Fruit fly (Drosophila melanogaster): ENCODE data around the gene ppk16.
A peak's percentile ranks its signal among the peaks of the same experiment; 100 is the strongest.

The ppk16 gene

dm6 chr2L:9792945-9793344, 18.1 kb upstream of the ppk16 start, which contains the start of gene CG13123 (continued):
- TF ChIP-seq chinmo (GFP tag; IDR thresholded peaks at IDR 0.05; ENCODE audit: partially characterized antibody) (no peak), CG10431 (GFP tag; optimal IDR thresholded peaks at IDR 0.05) (peak; percentile 36), CG17612 (GFP tag; IDR thresholded peaks at IDR 0.05) (no peak), sens (GFP tag) (peak; percentile 51), CG17568 (GFP tag; optimal IDR thresholded peaks at IDR 0.05) (no peak), Hr51 (GFP tag; optimal IDR thresholded peaks at IDR 0.05) (no peak), CG17359 (tag; optimal IDR thresholded peaks at IDR 0.05) (no peak), CG12071 (GFP tag; optimal IDR thresholded peaks at IDR 0.05) (no peak), Tbp (GFP tag; optimal IDR thresholded peaks at IDR 0.05) (no peak), CG11093 (GFP tag; IDR thresholded peaks at IDR 0.05) (no peak), Adf1 (GFP tag; IDR thresholded peaks at IDR 0.05) (no peak), CG10274 (GFP tag; optimal IDR thresholded peaks at IDR 0.05) (no peak), pho (GFP tag; optimal IDR thresholded peaks at IDR 0.05) (no peak), Sry-β (GFP tag; optimal IDR thresholded peaks at IDR 0.05) (no peak), CG6689 (GFP tag; IDR thresholded peaks at IDR 0.05) (no peak), CG9817 (tag; optimal IDR thresholded peaks at IDR 0.05) (no peak), Hsf (GFP tag; optimal IDR thresholded peaks at IDR 0.05) (no peak), CG6654 (GFP tag; optimal IDR thresholded peaks at IDR 0.05) (no peak), CG5245 (GFP tag; optimal IDR thresholded peaks at IDR 0.05) (no peak), CG31441 (GFP tag; IDR thresholded peaks at IDR 0.05) (no peak), nerfin-2 (GFP tag; IDR thresholded peaks at IDR 0.05; ENCODE audit: partially characterized antibody) (no peak), Lhr (GFP tag; optimal IDR thresholded peaks at IDR 0.05) (peak; percentile 59), zen (tag; optimal IDR thresholded peaks at IDR 0.05) (peak; percentile 19), eve (GFP tag; optimal IDR thresholded peaks at IDR 0.05) (no peak), CG1647 (GFP tag; optimal IDR thresholded peaks at IDR 0.05) (no peak), D (optimal IDR thresholded peaks at IDR 0.05) (no peak), D (GFP tag; optimal IDR thresholded peaks at IDR 0.05) (no peak), Ravus (GFP tag; IDR thresholded peaks at IDR 0.05) (no peak), CG7928 (GFP tag; optimal IDR thresholded peaks at IDR 0.05) (no peak), ato (GFP tag; IDR thresholded peaks at IDR 0.05; ENCODE audit: partially characterized antibody) (no peak), CG4282 (GFP tag; optimal IDR thresholded peaks at IDR 0.05) (no peak), CoRest (tag; optimal IDR thresholded peaks at IDR 0.05) (no peak), Antp (GFP tag; optimal IDR thresholded peaks at IDR 0.05) (no peak), Trl (optimal IDR thresholded peaks at IDR 0.05) (no peak), Trl (GFP tag; optimal IDR thresholded peaks at IDR 0.05) (no peak), Dfd (GFP tag; optimal IDR thresholded peaks at IDR 0.05) (no peak), br (optimal IDR thresholded peaks at IDR 0.05) (no peak), CG2712 (tag; optimal IDR thresholded peaks at IDR 0.05) (peak; percentile 13), HHEX (GFP tag; optimal IDR thresholded peaks at IDR 0.05) (no peak), CG32767 (GFP tag; IDR thresholded peaks at IDR 0.05) (no peak), Doc3 (GFP tag; IDR thresholded peaks at IDR 0.05; ENCODE audit: partially characterized antibody) (no peak), CG17361 (GFP tag; IDR thresholded peaks at IDR 0.05) (no peak), CG9437 (GFP tag; optimal IDR thresholded peaks at IDR 0.05) (no peak), stc (GFP tag; IDR thresholded peaks at IDR 0.05) (no peak), dmrt99B (tag; optimal IDR thresholded peaks at IDR 0.05) (no peak)
